Fruit fly (Drosophila melanogaster): Measurements from ENCODE around the gene CG43783.

The CG43783 gene

DNA sequence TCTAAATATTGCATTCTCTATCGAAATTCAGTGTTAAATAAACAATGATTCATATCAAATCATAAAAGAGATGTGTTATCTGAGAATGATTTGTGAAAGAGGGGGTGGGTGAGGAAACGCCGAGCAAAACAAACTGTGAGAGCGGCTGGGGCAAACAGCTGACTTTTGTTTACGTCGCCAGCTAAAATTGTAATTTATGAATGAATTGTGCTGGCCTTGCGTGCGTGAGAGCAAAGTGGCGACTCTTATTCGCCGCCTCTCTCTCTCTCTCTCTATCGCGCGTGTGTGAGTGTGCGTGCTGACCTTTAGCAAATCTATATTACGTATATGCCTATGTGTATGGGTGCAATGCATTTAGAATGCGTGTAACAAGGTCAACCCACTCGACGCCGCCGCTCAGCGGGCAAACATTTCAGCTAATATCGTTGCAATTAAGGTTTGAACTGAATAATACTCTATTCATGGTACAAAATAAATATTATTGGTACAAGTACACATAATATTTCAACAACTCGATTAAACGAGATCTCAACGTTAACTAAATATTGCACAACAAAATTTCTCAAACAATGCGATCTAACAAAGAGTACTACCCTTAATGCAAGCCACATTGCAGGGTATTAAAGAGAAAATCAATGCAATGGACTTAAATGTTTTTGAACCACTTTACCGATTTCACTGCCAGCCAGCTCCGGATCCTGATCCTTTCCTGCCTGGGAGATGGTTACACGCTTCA lies 24.8 kb upstream of the CG43783 start:
- TF ChIP-seq foxo (GFP tag; optimal IDR thresholded peaks at IDR 0.05) (peak in 1 of 2 experiments; percentile 42), Dif (GFP tag; optimal IDR thresholded peaks at IDR 0.05; ENCODE audit: partially characterized antibody) (peak; percentile 51), h (GFP tag; optimal IDR thresholded peaks at IDR 0.05) (peak; percentile 44), Mio (GFP tag; optimal IDR thresholded peaks at IDR 0.05) (no peak), brk (GFP tag; optimal IDR thresholded peaks at IDR 0.05) (no peak), CrebA (GFP tag; optimal IDR thresholded peaks at IDR 0.05; ENCODE audit: borderline replicate concordance) (no peak), Hr78 (GFP tag; optimal IDR thresholded peaks at IDR 0.05) (no peak), ey (GFP tag; optimal IDR thresholded peaks at IDR 0.05) (peak; percentile 55), Rel (GFP tag; optimal IDR thresholded peaks at IDR 0.05) (no peak), Rel (tag; optimal IDR thresholded peaks at IDR 0.05) (no peak), CG32264 (GFP tag; optimal IDR thresholded peaks at IDR 0.05) (no peak), sage (GFP tag; optimal IDR thresholded peaks at IDR 0.05) (no peak), GATAd (GFP tag; optimal IDR thresholded peaks at IDR 0.05) (no peak), Sp1 (GFP tag; optimal IDR thresholded peaks at IDR 0.05) (no peak), pan (optimal IDR thresholded peaks at IDR 0.05) (no peak), OdsH (GFP tag; optimal IDR thresholded peaks at IDR 0.05) (peak; percentile 44), dmrt93B (GFP tag; optimal IDR thresholded peaks at IDR 0.05) (no peak), rgr (GFP tag; optimal IDR thresholded peaks at IDR 0.05) (peak; percentile 46), dl (GFP tag; optimal IDR thresholded peaks at IDR 0.05; ENCODE audit: insufficient read depth in 1 of 2, partially characterized antibody in 2 of 2) (no peak), fru (GFP tag; optimal IDR thresholded peaks at IDR 0.05) (peak; percentile 8), dsf (GFP tag; optimal IDR thresholded peaks at IDR 0.05; ENCODE audit: borderline replicate concordance) (no peak), br (GFP tag; optimal IDR thresholded peaks at IDR 0.05) (no peak), Abd-B (GFP tag; optimal IDR thresholded peaks at IDR 0.05) (no peak), psq (GFP tag; optimal IDR thresholded peaks at IDR 0.05) (peak; percentile 68), HLH106 (tag; optimal IDR thresholded peaks at IDR 0.05) (peak; percentile 13)

DNA sequence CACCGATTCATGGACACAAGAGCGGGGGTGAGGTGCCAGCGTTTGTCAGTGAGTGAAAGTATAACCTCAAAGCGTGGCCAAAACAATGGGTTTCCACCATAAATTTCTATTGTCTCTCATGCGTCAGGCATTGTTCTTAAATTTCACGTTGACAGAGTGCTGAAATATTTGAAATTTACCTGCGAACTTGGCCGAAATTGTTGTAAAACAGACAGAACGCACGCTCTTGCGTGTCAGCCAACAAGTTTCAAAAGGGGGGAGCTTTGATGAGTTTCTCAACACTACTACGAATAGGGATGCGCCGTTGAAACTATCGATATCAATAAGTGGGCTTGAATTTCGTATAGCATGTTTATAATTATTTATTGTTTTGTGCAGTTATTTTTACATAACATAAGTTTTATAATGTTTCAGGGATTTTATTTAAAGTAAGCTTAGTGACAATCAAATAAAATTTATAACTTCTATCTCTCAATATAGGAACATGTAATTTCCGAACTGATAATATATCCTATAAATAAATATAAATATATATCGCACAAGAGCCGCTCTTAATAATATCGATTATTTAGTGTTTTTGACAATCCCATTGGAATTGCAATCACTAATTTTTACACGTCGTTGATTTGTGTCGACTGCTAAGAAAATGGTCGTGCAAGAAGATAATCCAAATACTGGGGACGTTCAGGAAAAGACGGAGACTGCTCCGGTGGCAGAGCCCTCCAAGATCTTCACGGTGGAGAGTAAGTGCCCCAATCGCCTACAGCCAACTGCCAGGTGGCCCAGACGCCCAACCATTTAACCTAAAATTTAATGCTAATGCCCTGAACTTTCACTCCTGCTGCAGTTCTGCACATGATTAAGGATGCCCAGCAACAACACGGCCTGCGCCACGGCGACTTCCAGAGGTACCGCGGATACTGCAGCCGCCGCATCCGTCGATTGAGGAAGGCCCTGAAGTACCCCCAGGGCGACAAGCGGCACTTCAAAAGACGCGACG lies 20.7 kb upstream of the CG43783 start, which contains the start of the genes pix and Srp68:
Gene pix, minus strand, starts transcription at position 288 of the 1,000 bp plus-strand sequence.
Gene Srp68, plus strand, starts transcription at position 569 of the 1,000 bp plus-strand sequence.
- no peak for TF ChIP-seq sage (GFP tag; optimal IDR thresholded peaks at IDR 0.05)
- TF ChIP-seq dl (GFP tag; optimal IDR thresholded peaks at IDR 0.05; ENCODE audit: insufficient read depth in 1 of 2, partially characterized antibody in 2 of 2) = no peak
- no peak for TF ChIP-seq br (GFP tag; optimal IDR thresholded peaks at IDR 0.05)
- peak; percentile 31 for TF ChIP-seq dmrt93B (GFP tag; optimal IDR thresholded peaks at IDR 0.05)
- no peak for TF ChIP-seq Hnf4 (GFP tag; optimal IDR thresholded peaks at IDR 0.05)
- peak; percentile 60 for TF ChIP-seq GATAd (GFP tag; optimal IDR thresholded peaks at IDR 0.05)
- no peak for TF ChIP-seq Vsx2 (GFP tag; optimal IDR thresholded peaks at IDR 0.05; ENCODE audit: partially characterized antibody)
- peak; percentile 80 for TF ChIP-seq HLH106 (tag; optimal IDR thresholded peaks at IDR 0.05)
- no peak for TF ChIP-seq N (GFP tag; optimal IDR thresholded peaks at IDR 0.05)
- TF ChIP-seq fru (GFP tag; optimal IDR thresholded peaks at IDR 0.05) = no peak
- TF ChIP-seq CG9705 (GFP tag; optimal IDR thresholded peaks at IDR 0.05) = peak; percentile 54
- TF ChIP-seq Rel (GFP tag; optimal IDR thresholded peaks at IDR 0.05) = no peak
- peak; percentile 25 for TF ChIP-seq Rel (tag; optimal IDR thresholded peaks at IDR 0.05)
- peak; percentile 55 for TF ChIP-seq sv (GFP tag; optimal IDR thresholded peaks at IDR 0.05)
- no peak for TF ChIP-seq pan (optimal IDR thresholded peaks at IDR 0.05)
- no peak for TF ChIP-seq tai (GFP tag; optimal IDR thresholded peaks at IDR 0.05)
- TF ChIP-seq Dif (GFP tag; optimal IDR thresholded peaks at IDR 0.05; ENCODE audit: partially characterized antibody) = no peak
- TF ChIP-seq psq (GFP tag; optimal IDR thresholded peaks at IDR 0.05) = peak; percentile 74
- no peak for TF ChIP-seq jim (GFP tag; optimal IDR thresholded peaks at IDR 0.05)
- no peak for TF ChIP-seq h (GFP tag; optimal IDR thresholded peaks at IDR 0.05)
- no peak for TF ChIP-seq Mio (GFP tag; optimal IDR thresholded peaks at IDR 0.05)
- no peak for TF ChIP-seq lola (GFP tag; optimal IDR thresholded peaks at IDR 0.05)
- peak; percentile 72 for TF ChIP-seq rgr (GFP tag; optimal IDR thresholded peaks at IDR 0.05)
- peak; percentile 0 for TF ChIP-seq Hr83 (GFP tag; optimal IDR thresholded peaks at IDR 0.05; ENCODE audit: poor library complexity, severe bottlenecking)
- TF ChIP-seq Myc (optimal IDR thresholded peaks at IDR 0.05) = no peak
- TF ChIP-seq Dfd (GFP tag; optimal IDR thresholded peaks at IDR 0.05) = no peak
- no peak for TF ChIP-seq dsf (GFP tag; optimal IDR thresholded peaks at IDR 0.05; ENCODE audit: borderline replicate concordance)
- TF ChIP-seq Jra (GFP tag; optimal IDR thresholded peaks at IDR 0.05) = no peak
- TF ChIP-seq Sp1 (GFP tag; optimal IDR thresholded peaks at IDR 0.05) = peak; percentile 74
- TF ChIP-seq Abd-B (GFP tag; optimal IDR thresholded peaks at IDR 0.05) = no peak
- TF ChIP-seq CG32264 (GFP tag; optimal IDR thresholded peaks at IDR 0.05) = no peak
- peak; percentile 70 for TF ChIP-seq ey (GFP tag; optimal IDR thresholded peaks at IDR 0.05)
- TF ChIP-seq CrebA (GFP tag; optimal IDR thresholded peaks at IDR 0.05; ENCODE audit: borderline replicate concordance) = no peak
- no peak for TF ChIP-seq Hr78 (GFP tag; optimal IDR thresholded peaks at IDR 0.05)
- TF ChIP-seq brk (GFP tag; optimal IDR thresholded peaks at IDR 0.05) = no peak
- peak; percentile 70 for TF ChIP-seq OdsH (GFP tag; optimal IDR thresholded peaks at IDR 0.05)
- TF ChIP-seq foxo (GFP tag; optimal IDR thresholded peaks at IDR 0.05) = peak in 1 of 2 experiments; percentile 61
- peak; percentile 44 for TF ChIP-seq woc (GFP tag; optimal IDR thresholded peaks at IDR 0.05)
- no peak for TF ChIP-seq usp (GFP tag; optimal IDR thresholded peaks at IDR 0.05)
